Worm (Caenorhabditis elegans) whole organism, young adult: Measurements from ENCODE around the gene hot-1.
A peak's percentile ranks its signal among the peaks of the same experiment; 100 is the strongest.

Experiments
- B0019.2 ChIP-seq: fragments of 200-800 bp; sonication (Bioruptor generic); conservative IDR thresholded peaks from 2 replicates; pipeline ENCODE4 v1.3.6; 2022; ENCODE audit warnings: missing genetic modification reagents, missing genetic modification characterization, missing compliant biosample characterization
- B0336.3 ChIP-seq: fragments of 200-800 bp; sonication (Bioruptor generic); IDR thresholded peaks from 2 replicates; pipeline ENCODE4 v1.3.6; 2022; ENCODE audit warnings: missing genetic modification characterization, missing compliant biosample characterization
- F10E7.11 ChIP-seq: sonication (generic microtip); optimal IDR thresholded peaks from 2 replicates; lab custom pipeline; 2017; ENCODE audit warnings: mild to moderate bottlenecking, missing genetic modification characterization, moderate library complexity, missing compliant biosample characterization
- F22D6.2 ChIP-seq: sonication (generic microtip); optimal IDR thresholded peaks from 2 replicates; lab custom pipeline; 2016; ENCODE audit warnings: mild to moderate bottlenecking, missing genetic modification characterization, missing compliant biosample characterization
- F57C9.4 ChIP-seq: sonication (generic microtip); optimal IDR thresholded peaks from 2 replicates; lab custom pipeline; 2017; ENCODE audit warnings: mild to moderate bottlenecking, missing genetic modification characterization, missing compliant biosample characterization
- Y53F4B.3 ChIP-seq: fragments of 200-800 bp; sonication (Bioruptor generic); IDR thresholded peaks from 2 replicates; pipeline ENCODE4 v1.3.6; 2022; ENCODE audit warnings: missing genetic modification reagents, missing genetic modification characterization, missing compliant biosample characterization
- akir-1 ChIP-seq: fragments of 200-800 bp; sonication (Bioruptor generic); optimal IDR thresholded peaks from 2 replicates; lab custom pipeline; 2018; ENCODE audit warnings: mild to moderate bottlenecking, missing genetic modification characterization, moderate library complexity, missing compliant biosample characterization
- aptf-2 ChIP-seq: fragments of 200-800 bp; sonication (Bioruptor generic); conservative IDR thresholded peaks from 2 replicates; pipeline ENCODE4 v1.3.6; 2022; ENCODE audit warnings: missing genetic modification reagents, missing genetic modification characterization, missing compliant biosample characterization
- attf-5 ChIP-seq: fragments of 200-800 bp; sonication (Bioruptor generic); optimal IDR thresholded peaks from 2 replicates; lab custom pipeline; 2018; ENCODE audit warnings: mild to moderate bottlenecking, missing genetic modification characterization, missing compliant biosample characterization
- cebp-1 ChIP-seq, 2 experiments: fragments of 200-800 bp in 1 of 2; sonication (Bioruptor generic) in 1 of 2; sonication (generic microtip) in 1 of 2; IDR thresholded peaks in 1 of 2; optimal IDR thresholded peaks in 1 of 2; 2 replicates each; pipeline versions ENCODE4 v1.3.6 to Lab custom; 2017 to 2022; ENCODE audit warnings: missing compliant biosample characterization in 2 of 2, missing genetic modification characterization in 2 of 2, mild to moderate bottlenecking in 1 of 2, missing genetic modification reagents in 1 of 2, moderate library complexity in 1 of 2
- cebp-2 ChIP-seq: fragments of 200-800 bp; sonication (Bioruptor generic); IDR thresholded peaks from 2 replicates; pipeline ENCODE4 v1.3.6; 2022; ENCODE audit warnings: missing genetic modification characterization, missing compliant biosample characterization
- ceh-91 ChIP-seq: fragments of 200-800 bp; sonication (Bioruptor generic); IDR thresholded peaks from 2 replicates; pipeline ENCODE4 v1.3.6; 2022; ENCODE audit warnings: missing genetic modification reagents, missing genetic modification characterization, missing compliant biosample characterization
- die-1 ChIP-seq: sonication (generic microtip); optimal IDR thresholded peaks from 2 replicates; lab custom pipeline; 2016; ENCODE audit warnings: missing genotype, mild to moderate bottlenecking, missing genetic modification characterization, missing compliant biosample characterization
- dox-1 ChIP-seq: fragments of 200-800 bp; sonication (Bioruptor generic); IDR thresholded peaks from 2 replicates; pipeline ENCODE4 v1.3.6; 2022; ENCODE audit warnings: missing genetic modification reagents, missing genetic modification characterization, missing compliant biosample characterization
- ets-4 ChIP-seq: fragments of 200-800 bp; sonication (Bioruptor generic); optimal IDR thresholded peaks from 2 replicates; lab custom pipeline; 2018; ENCODE audit warnings: mild to moderate bottlenecking, missing genetic modification characterization, missing compliant biosample characterization
- gei-17 ChIP-seq: fragments of 200-800 bp; sonication (Bioruptor generic); optimal IDR thresholded peaks from 2 replicates; lab custom pipeline; 2018; ENCODE audit warnings: mild to moderate bottlenecking, missing genetic modification characterization, missing compliant biosample characterization
- hsf-1 ChIP-seq: fragments of 200-800 bp; sonication (Bioruptor generic); IDR thresholded peaks from 2 replicates; pipeline ENCODE4 v1.3.6; 2022; ENCODE audit warnings: missing genetic modification reagents, missing genetic modification characterization, missing compliant biosample characterization
- let-607 ChIP-seq, 2 experiments: fragments of 200-800 bp in 1 of 2; sonication (Bioruptor generic) in 1 of 2; sonication (generic microtip) in 1 of 2; optimal IDR thresholded peaks; 2 replicates each; lab custom pipeline; 2016 to 2018; ENCODE audit warnings: mild to moderate bottlenecking in 2 of 2, missing compliant biosample characterization in 2 of 2, missing genetic modification characterization in 2 of 2, moderate library complexity in 2 of 2, missing genotype in 1 of 2
- lin-54 ChIP-seq: fragments of 200-800 bp; sonication (Bioruptor generic); optimal IDR thresholded peaks from 2 replicates; lab custom pipeline; 2018; ENCODE audit warnings: mild to moderate bottlenecking, missing genetic modification characterization, missing compliant biosample characterization
- madf-10 ChIP-seq: sonication (generic microtip); optimal IDR thresholded peaks from 2 replicates; lab custom pipeline; 2016; ENCODE audit warnings: mild to moderate bottlenecking, missing genetic modification characterization, missing compliant biosample characterization
- mcd-1 ChIP-seq: fragments of 200-800 bp; sonication (Bioruptor generic); IDR thresholded peaks from 2 replicates; pipeline ENCODE4 v1.3.6; 2022; ENCODE audit warnings: missing genetic modification reagents, missing genetic modification characterization, missing compliant biosample characterization
- mes-4 ChIP-seq: sonication (generic microtip); optimal IDR thresholded peaks from 2 replicates; lab custom pipeline; 2016; ENCODE audit warnings: missing genotype, missing genetic modification characterization, missing compliant biosample characterization
- nfya-1 ChIP-seq: sonication (generic microtip); optimal IDR thresholded peaks from 2 replicates; lab custom pipeline; 2017; ENCODE audit warnings: antibody characterized with exemption, missing compliant biosample characterization, missing genetic modification characterization, borderline replicate concordance; ENCODE audit not compliant: insufficient read depth
- nhr-27 ChIP-seq: fragments of 200-800 bp; sonication (Bioruptor generic); optimal IDR thresholded peaks from 2 replicates; lab custom pipeline; 2018; ENCODE audit warnings: mild to moderate bottlenecking, missing genetic modification characterization, moderate library complexity, missing compliant biosample characterization
- nhr-90 ChIP-seq: sonication (generic microtip); optimal IDR thresholded peaks from 2 replicates; lab custom pipeline; 2016; ENCODE audit warnings: missing genotype, mild to moderate bottlenecking, missing genetic modification characterization, missing compliant biosample characterization
- rec-8 ChIP-seq, 2 experiments: sonication (generic microtip); optimal IDR thresholded peaks; 2 replicates each; lab custom pipeline; 2016; ENCODE audit warnings: mild to moderate bottlenecking in 2 of 2, missing genetic modification characterization in 2 of 2, missing genetic modification reagents in 2 of 2, missing genotype in 2 of 2, missing biosample characterization in 1 of 2, missing compliant biosample characterization in 1 of 2, moderate library complexity in 1 of 2
- rpc-1 ChIP-seq, 2 experiments: fragments of 150-350 bp in 1 of 2; sonication (generic microtip) in 1 of 2; optimal IDR thresholded peaks; 2 replicates each; lab custom pipeline; 2014 to 2018; ENCODE audit warnings: missing biosample characterization in 1 of 2, missing genetic modification characterization in 1 of 2, missing genetic modification reagents in 1 of 2, missing genotype in 1 of 2
- snpc-1.1 ChIP-seq: sonication (generic microtip); optimal IDR thresholded peaks from 2 replicates; lab custom pipeline; 2017; ENCODE audit warnings: missing genetic modification characterization, mild to moderate bottlenecking, missing compliant biosample characterization, antibody characterized with exemption, moderate library complexity, missing genotype, missing genetic modification reagents; ENCODE audit not compliant: insufficient read depth
- unc-130 ChIP-seq: sonication (generic microtip); optimal IDR thresholded peaks from 2 replicates; lab custom pipeline; 2016; ENCODE audit warnings: missing genetic modification reagents, missing genetic modification characterization, missing compliant biosample characterization
- zim-3 ChIP-seq: sonication (generic microtip); optimal IDR thresholded peaks from 2 replicates; lab custom pipeline; 2017; ENCODE audit warnings: mild to moderate bottlenecking, missing genetic modification characterization, moderate library complexity, missing compliant biosample characterization
- ztf-18 ChIP-seq: sonication (generic microtip); optimal IDR thresholded peaks from 2 replicates; lab custom pipeline; 2016; ENCODE audit warnings: missing genotype, mild to moderate bottlenecking, missing genetic modification characterization, missing compliant biosample characterization

The hot-1 gene

ce11 chrV:14597681-14598184 is 23.2 kb upstream of the hot-1 start, which contains the start of gene R11H6.2:
Gene R11H6.2, plus strand, starts transcription at chrV:14598006.
- peak; percentile 44 for TF ChIP-seq attf-5 (GFP tag; lab: Kevin White, UChicago)
- TF ChIP-seq cebp-1 (GFP tag; IDR thresholded peaks at IDR 0.05; lab: Robert Waterston, UW) = no peak
- TF ChIP-seq cebp-1 (tag; optimal IDR thresholded peaks at IDR 0.05; lab: Kevin White, UChicago) = peak; percentile 19
- TF ChIP-seq mcd-1 (GFP tag; lab: Robert Waterston, UW) = peak; percentile 68
- TF ChIP-seq rec-8 (tag; optimal IDR thresholded peaks at IDR 0.05; lab: Kevin White, UChicago) = no peak

- no peak for TF ChIP-seq dox-1
- TF ChIP-seq gei-17 = no peak
- no peak for TF ChIP-seq akir-1
- TF ChIP-seq Y53F4B.3 (GFP tag; lab: Robert Waterston, UW) = no peak
Observed at ce11 chrV:14599972-14600371, 21.0 kb upstream of the hot-1 start, which contains the start of gene glb-22. Gene glb-22, plus strand, starts transcription at chrV:14600272.

ce11 chrV:14603755-14604154 is 17.2 kb upstream of the hot-1 start:
- TF ChIP-seq B0019.2 (no peak), ztf-18 (tag; lab: Kevin White, UChicago) (no peak), die-1 (no peak), mes-4 (tag; lab: Kevin White, UChicago) (no peak), ceh-91 (no peak), ets-4 (GFP tag; lab: Kevin White, UChicago) (no peak), F10E7.11 (no peak), aptf-2 (GFP tag; lab: Robert Waterston, UW) (no peak), cebp-2 (GFP tag; lab: Robert Waterston, UW) (no peak), gei-17 (no peak), unc-130 (GFP tag; lab: Kevin White, UChicago) (no peak), nhr-27 (tag; lab: Kevin White, UChicago) (no peak)

- TF ChIP-seq nfya-1 (tag; lab: Kevin White, UChicago) = no peak
Observed at ce11 chrV:14609643-14610042, 11.3 kb upstream of the hot-1 start, which contains the start of gene R11H6.4. Gene R11H6.4, plus strand, starts transcription at chrV:14609943.

- TF ChIP-seq let-607 (tag; optimal IDR thresholded peaks at IDR 0.05; lab: Kevin White, UChicago) (no peak), zim-3 (tag; lab: Kevin White, UChicago) (no peak), snpc-1.1 (tag; lab: Kevin White, UChicago) (no peak), hsf-1 (GFP tag; lab: Robert Waterston, UW) (no peak), madf-10 (tag; lab: Kevin White, UChicago) (no peak), F22D6.2 (tag; lab: Kevin White, UChicago) (no peak), rec-8 (tag; optimal IDR thresholded peaks at IDR 0.05; lab: Kevin White, UChicago) (no peak), B0336.3 (GFP tag; lab: Robert Waterston, UW) (no peak), rpc-1 (optimal IDR thresholded peaks at IDR 0.05; lab: Kevin White, UChicago) (no peak), rpc-1 (tag; optimal IDR thresholded peaks at IDR 0.05; lab: Kevin White, UChicago) (no peak), nhr-90 (tag; lab: Kevin White, UChicago) (no peak), lin-54 (GFP tag; lab: Kevin White, UChicago) (no peak), F57C9.4 (no peak), akir-1 (no peak), nhr-27 (tag; lab: Kevin White, UChicago) (no peak)
Observed at ce11 chrV:14610781-14611180, 10.2 kb upstream of the hot-1 start.
